Fruit fly (Drosophila melanogaster) whole organism, embryonic: ENCODE data around the gene CG9662.

Experiments used
- B-H1 ChIP-seq: fragments of 200-800 bp; sonication (Bioruptor generic); IDR thresholded peaks from 3 replicates; pipeline ENCODE4 v1.3.6; 2022; ENCODE audit warnings: missing biosample characterization, missing genetic modification characterization
- CG10147 ChIP-seq: fragments of 200-800 bp; sonication (Bioruptor generic); optimal IDR thresholded peaks from 2 replicates; lab custom pipeline; 2019; ENCODE audit warnings: missing biosample characterization, mild to moderate bottlenecking, missing genetic modification characterization, moderate library complexity
- CG10274 ChIP-seq: fragments of 200-800 bp; sonication (Bioruptor generic); optimal IDR thresholded peaks from 3 replicates; lab custom pipeline; 2017; ENCODE audit warnings: missing biosample characterization, mild to moderate bottlenecking, missing genetic modification characterization
- CG10431 ChIP-seq: fragments of 200-800 bp; sonication (Bioruptor generic); optimal IDR thresholded peaks from 3 replicates; lab custom pipeline; 2018; ENCODE audit warnings: missing biosample characterization, mild to moderate bottlenecking, missing genetic modification characterization
- CG10959 ChIP-seq: fragments of 200-800 bp; sonication (Bioruptor generic); IDR thresholded peaks from 2 replicates; pipeline ENCODE4 v1.3.6; 2022; ENCODE audit warnings: missing biosample characterization, missing genetic modification characterization
- CG11247 ChIP-seq: fragments of 200-800 bp; sonication (Bioruptor generic); IDR thresholded peaks from 2 replicates; pipeline ENCODE4 v1.3.6; 2022; ENCODE audit warnings: missing biosample characterization, missing genetic modification characterization
- CG12236 ChIP-seq: fragments of 200-800 bp; sonication (Bioruptor generic); optimal IDR thresholded peaks from 2 replicates; lab custom pipeline; 2016; ENCODE audit warnings: missing biosample characterization, missing genetic modification characterization
- CG14050 ChIP-seq: fragments of 200-800 bp; sonication (Bioruptor generic); IDR thresholded peaks from 3 replicates; pipeline ENCODE4 v1.3.6; 2022; ENCODE audit warnings: missing biosample characterization, missing genetic modification characterization
- CG15073 ChIP-seq: fragments of 200-800 bp; sonication (Bioruptor generic); optimal IDR thresholded peaks from 2 replicates; lab custom pipeline; 2016; ENCODE audit warnings: missing biosample characterization, missing genetic modification characterization
- CG1647 ChIP-seq: fragments of 200-800 bp; sonication (Bioruptor generic); optimal IDR thresholded peaks from 3 replicates; lab custom pipeline; 2016; ENCODE audit warnings: missing biosample characterization, missing genetic modification characterization
- CG16863 ChIP-seq: fragments of 200-800 bp; sonication (Bioruptor generic); optimal IDR thresholded peaks from 3 replicates; lab custom pipeline; 2016; ENCODE audit warnings: missing biosample characterization, missing genetic modification characterization
- CG2875 ChIP-seq: fragments of 200-800 bp; sonication (Bioruptor generic); optimal IDR thresholded peaks from 2 replicates; lab custom pipeline; 2017; ENCODE audit warnings: missing biosample characterization, mild to moderate bottlenecking, missing genetic modification characterization, missing genetic modification reagents
- CG4404 ChIP-seq: fragments of 200-800 bp; sonication (Bioruptor generic); IDR thresholded peaks from 2 replicates; pipeline ENCODE4 v1.3.6; 2022; ENCODE audit warnings: missing biosample characterization, missing genetic modification characterization
- CG7357 ChIP-seq: fragments of 200-800 bp; sonication (Bioruptor generic); IDR thresholded peaks from 3 replicates; pipeline ENCODE4 v1.3.6; 2022; ENCODE audit warnings: missing biosample characterization, missing genetic modification characterization
- CG7372 ChIP-seq: fragments of 200-800 bp; sonication (Bioruptor generic); IDR thresholded peaks from 2 replicates; pipeline ENCODE4 v1.3.6; 2022; ENCODE audit warnings: missing biosample characterization, missing genetic modification characterization
- CG7556 ChIP-seq: fragments of 200-800 bp; sonication (Bioruptor generic); optimal IDR thresholded peaks from 2 replicates; lab custom pipeline; 2017; ENCODE audit warnings: missing biosample characterization, mild to moderate bottlenecking, missing genetic modification characterization
- CG8388 ChIP-seq: fragments of 200-800 bp; sonication (Bioruptor generic); optimal IDR thresholded peaks from 2 replicates; lab custom pipeline; 2019; ENCODE audit warnings: missing biosample characterization, mild to moderate bottlenecking, missing genetic modification characterization, moderate library complexity
- CG9797 ChIP-seq: fragments of 200-800 bp; sonication (Bioruptor generic); optimal IDR thresholded peaks from 3 replicates; lab custom pipeline; 2018; ENCODE audit warnings: missing biosample characterization, mild to moderate bottlenecking, missing genetic modification characterization
- D19B ChIP-seq: fragments of 200-800 bp; sonication (Bioruptor generic); optimal IDR thresholded peaks from 2 replicates; lab custom pipeline; 2017; ENCODE audit warnings: missing biosample characterization, mild to moderate bottlenecking, missing genetic modification characterization
- Deaf1 ChIP-seq: fragments of 200-800 bp; optimal IDR thresholded peaks from 3 replicates; lab custom pipeline; 2019; ENCODE audit warnings: missing biosample characterization, mild to moderate bottlenecking, missing genetic modification characterization, moderate library complexity
- Gug ChIP-seq: fragments of 200-800 bp; sonication (Bioruptor generic); IDR thresholded peaks from 4 replicates; pipeline ENCODE4 v1.3.6; 2022; ENCODE audit warnings: missing biosample characterization, missing genetic modification characterization
- HHEX ChIP-seq: fragments of 200-800 bp; sonication (Bioruptor generic); optimal IDR thresholded peaks from 3 replicates; lab custom pipeline; 2017; ENCODE audit warnings: missing biosample characterization, mild to moderate bottlenecking, missing genetic modification characterization, missing genetic modification reagents
- HLH4C ChIP-seq: fragments of 200-800 bp; sonication (Bioruptor generic); IDR thresholded peaks from 3 replicates; pipeline ENCODE4 v1.3.6; 2022; ENCODE audit warnings: missing biosample characterization, missing genetic modification characterization; ENCODE audit not compliant: partially characterized antibody
- HmgD ChIP-seq: fragments of 200-800 bp; sonication (Bioruptor generic); optimal IDR thresholded peaks from 3 replicates; lab custom pipeline; 2016; ENCODE audit warnings: missing biosample characterization, missing genetic modification characterization
- MESR4 ChIP-seq: fragments of 200-800 bp; sonication (Bioruptor generic); optimal IDR thresholded peaks from 2 replicates; lab custom pipeline; 2018; ENCODE audit warnings: missing biosample characterization, mild to moderate bottlenecking, missing genetic modification characterization, moderate library complexity
- Meics ChIP-seq: fragments of 200-800 bp; sonication (Bioruptor generic); optimal IDR thresholded peaks from 2 replicates; lab custom pipeline; 2017; ENCODE audit warnings: missing biosample characterization, mild to moderate bottlenecking, missing genetic modification characterization
- Mrtf ChIP-seq: fragments of 200-800 bp; sonication (Bioruptor generic); IDR thresholded peaks from 3 replicates; pipeline ENCODE4 v1.3.6; 2022; ENCODE audit warnings: missing biosample characterization, missing genetic modification characterization
- NC2α ChIP-seq: fragments of 200-800 bp; sonication (Bioruptor generic); optimal IDR thresholded peaks from 2 replicates; lab custom pipeline; 2016; ENCODE audit warnings: missing biosample characterization, missing genetic modification characterization
- NK7.1 ChIP-seq: fragments of 200-800 bp; sonication (Bioruptor generic); optimal IDR thresholded peaks from 3 replicates; lab custom pipeline; 2016; ENCODE audit warnings: missing biosample characterization, missing genetic modification characterization
- Xbp1 ChIP-seq: fragments of 200-800 bp; sonication (Bioruptor generic); optimal IDR thresholded peaks from 3 replicates; lab custom pipeline; 2016; ENCODE audit warnings: missing biosample characterization, mild to moderate bottlenecking, missing genetic modification characterization
- ash1 ChIP-seq: fragments of 200-800 bp; sonication (Bioruptor generic); optimal IDR thresholded peaks from 2 replicates; lab custom pipeline; 2018; ENCODE audit warnings: missing biosample characterization, mild to moderate bottlenecking, missing genetic modification characterization
- az2 ChIP-seq: fragments of 200-800 bp; sonication (Bioruptor generic); optimal IDR thresholded peaks from 3 replicates; lab custom pipeline; 2016; ENCODE audit warnings: missing biosample characterization, missing genetic modification characterization
- cas ChIP-seq: fragments of 200-800 bp; sonication (Bioruptor generic); IDR thresholded peaks from 2 replicates; pipeline ENCODE4 v1.3.6; 2022; ENCODE audit warnings: missing biosample characterization, missing genetic modification characterization
- corto ChIP-seq: fragments of 200-800 bp; sonication (Bioruptor generic); optimal IDR thresholded peaks from 2 replicates; lab custom pipeline; 2016; ENCODE audit warnings: missing biosample characterization, mild to moderate bottlenecking, missing genetic modification characterization, moderate library complexity
- crc ChIP-seq: fragments of 200-800 bp; sonication (Bioruptor generic); optimal IDR thresholded peaks from 2 replicates; lab custom pipeline; 2016; ENCODE audit warnings: missing biosample characterization, missing genetic modification characterization
- croc ChIP-seq: fragments of 200-800 bp; sonication (Bioruptor generic); conservative IDR thresholded peaks from 3 replicates; pipeline ENCODE4 v1.3.6; 2022; ENCODE audit warnings: missing biosample characterization, missing genetic modification characterization
- cwo ChIP-seq: fragments of 200-800 bp; sonication (Bioruptor generic); optimal IDR thresholded peaks from 3 replicates; lab custom pipeline; 2017; ENCODE audit warnings: missing biosample characterization, missing genetic modification characterization, mild to moderate bottlenecking, moderate library complexity, missing genetic modification reagents
- da ChIP-seq: fragments of 200-800 bp; sonication (Bioruptor generic); optimal IDR thresholded peaks from 2 replicates; lab custom pipeline; 2016; ENCODE audit warnings: missing biosample characterization, missing genetic modification characterization
- en ChIP-seq: fragments of 200-800 bp; sonication (Bioruptor generic); optimal IDR thresholded peaks from 2 replicates; lab custom pipeline; 2016; ENCODE audit warnings: missing biosample characterization, missing genetic modification characterization
- fd3F ChIP-seq: fragments of 200-800 bp; sonication (Bioruptor generic); optimal IDR thresholded peaks from 2 replicates; lab custom pipeline; 2018; ENCODE audit warnings: missing biosample characterization, mild to moderate bottlenecking, missing genetic modification characterization, moderate library complexity
- h ChIP-seq: fragments of >200 bp; optimal IDR thresholded peaks from 2 replicates; lab custom pipeline; 2017
- inv ChIP-seq: fragments of 200-800 bp; sonication (Bioruptor generic); IDR thresholded peaks from 2 replicates; pipeline ENCODE4 v1.3.6; 2022; ENCODE audit warnings: missing biosample characterization, missing genetic modification characterization; ENCODE audit not compliant: partially characterized antibody
- knrl ChIP-seq: fragments of 200-800 bp; sonication (Bioruptor generic); IDR thresholded peaks from 3 replicates; pipeline ENCODE4 v1.3.6; 2022; ENCODE audit warnings: missing biosample characterization, missing genetic modification characterization; ENCODE audit not compliant: partially characterized antibody
- org-1 ChIP-seq: fragments of 200-800 bp; sonication (Bioruptor generic); optimal IDR thresholded peaks from 2 replicates; lab custom pipeline; 2017; ENCODE audit warnings: missing biosample characterization, missing genetic modification characterization
- pb ChIP-seq: fragments of 200-800 bp; sonication (Bioruptor generic); optimal IDR thresholded peaks from 3 replicates; lab custom pipeline; 2016; ENCODE audit warnings: missing biosample characterization, missing genetic modification characterization
- shn ChIP-seq: fragments of 200-800 bp; sonication (Bioruptor generic); optimal IDR thresholded peaks from 3 replicates; lab custom pipeline; 2016; ENCODE audit warnings: missing biosample characterization, missing genetic modification characterization
- sima ChIP-seq: fragments of 200-800 bp; sonication (Bioruptor generic); optimal IDR thresholded peaks from 2 replicates; lab custom pipeline; 2016; ENCODE audit warnings: missing biosample characterization, missing genetic modification characterization
- trem ChIP-seq: fragments of 200-800 bp; optimal IDR thresholded peaks from 3 replicates; lab custom pipeline; 2019; ENCODE audit warnings: missing biosample characterization, mild to moderate bottlenecking, missing genetic modification characterization, moderate library complexity
- tup ChIP-seq: fragments of 200-800 bp; sonication (Bioruptor generic); optimal IDR thresholded peaks from 2 replicates; lab custom pipeline; 2016; ENCODE audit warnings: missing biosample characterization, mild to moderate bottlenecking, missing genetic modification characterization, moderate library complexity
- zfh2 ChIP-seq: fragments of 200-800 bp; sonication (Bioruptor generic); optimal IDR thresholded peaks from 2 replicates; lab custom pipeline; 2016; ENCODE audit warnings: missing biosample characterization, missing genetic modification characterization

Gene CG9662

DNA sequence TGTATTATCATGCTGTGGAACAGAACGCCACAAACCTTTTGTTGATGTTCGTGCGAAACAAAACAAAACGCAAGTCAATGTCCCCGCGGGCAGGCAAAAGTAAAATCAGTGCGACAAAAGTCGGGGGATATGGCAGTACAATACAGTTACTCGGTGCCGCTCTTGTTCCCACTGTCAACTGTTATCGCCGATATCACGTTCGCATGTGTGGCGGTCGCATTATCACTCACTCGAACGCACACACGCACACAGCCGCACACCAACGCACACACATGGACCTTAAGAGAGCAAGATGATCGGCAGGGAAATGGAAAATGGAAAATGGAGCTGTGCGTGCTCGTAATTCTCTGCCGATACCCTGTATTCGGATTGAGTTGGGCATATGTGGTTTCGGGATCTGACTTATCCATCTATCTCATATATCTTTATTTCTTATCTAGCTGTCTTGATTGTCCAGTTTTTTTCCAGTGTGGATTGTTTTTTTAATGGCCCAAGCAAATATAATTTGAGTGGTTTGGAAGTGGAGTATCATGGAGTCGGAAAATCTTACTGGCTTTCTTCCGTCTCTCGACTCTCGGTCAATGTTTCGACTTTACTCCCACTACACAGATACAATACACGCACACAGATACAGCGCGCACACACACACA lies 37.8 kb downstream of the CG9662 start (continued):
- peak; percentile 88 for TF ChIP-seq CG8388 (GFP tag; lab: Kevin White, UChicago)
- TF ChIP-seq Xbp1 = peak; percentile 80
- peak; percentile 87 for TF ChIP-seq CG16863 (GFP tag; lab: Kevin White, UChicago)
- TF ChIP-seq h (lab: Kevin White, UChicago) = no peak
- TF ChIP-seq ash1 (GFP tag; lab: Kevin White, UChicago) = no peak
- no peak for TF ChIP-seq CG10274 (GFP tag; lab: Kevin White, UChicago)
- TF ChIP-seq az2 (GFP tag; lab: Kevin White, UChicago) = peak; percentile 92
- TF ChIP-seq CG14050 = peak; percentile 18; the same call in 1 of the 3 replicates
- no peak for TF ChIP-seq cas (GFP tag; lab: Robert Waterston, UW)
- no peak for TF ChIP-seq Meics (GFP tag; lab: Kevin White, UChicago)
- TF ChIP-seq HmgD (GFP tag; lab: Kevin White, UChicago) = peak; percentile 70
- no peak for TF ChIP-seq cwo (GFP tag; lab: Kevin White, UChicago)
- peak; percentile 73 for TF ChIP-seq NC2α
- 0 out of 2 replicates have a peak, but pooled peaks have one; percentile 14 for TF ChIP-seq CG7372 (GFP tag; lab: Robert Waterston, UW)
- peak; percentile 75; the same call in 3 of the 4 replicates for TF ChIP-seq Gug
- TF ChIP-seq Mrtf (GFP tag; lab: Robert Waterston, UW) = peak; percentile 64; the same call in 1 of the 3 replicates
- peak; percentile 41 for TF ChIP-seq CG15073
- TF ChIP-seq knrl = no peak
- TF ChIP-seq fd3F (GFP tag; lab: Kevin White, UChicago) = no peak
- peak; percentile 74 for TF ChIP-seq B-H1 (GFP tag; lab: Robert Waterston, UW)
- peak; percentile 85 for TF ChIP-seq CG2875 (GFP tag; lab: Kevin White, UChicago)
- peak; percentile 10 for TF ChIP-seq da
- peak; percentile 78 for TF ChIP-seq shn (GFP tag; lab: Kevin White, UChicago)
- TF ChIP-seq croc = peak; percentile 91
- peak; percentile 64 for TF ChIP-seq CG7556 (GFP tag; lab: Kevin White, UChicago)
- TF ChIP-seq Deaf1 (tag; lab: Kevin White, UChicago) = no peak
- TF ChIP-seq tup (GFP tag; lab: Kevin White, UChicago) = peak; percentile 58
- TF ChIP-seq CG4404 (GFP tag; lab: Robert Waterston, UW) = peak; percentile 52
- no peak for TF ChIP-seq corto
- peak; percentile 89 for TF ChIP-seq D19B
- TF ChIP-seq pb = peak; percentile 74
- no peak for TF ChIP-seq CG9797 (GFP tag; lab: Kevin White, UChicago)
- peak; percentile 85 for TF ChIP-seq trem
- TF ChIP-seq CG10147 (GFP tag; lab: Kevin White, UChicago) = no peak
- TF ChIP-seq CG10959 (GFP tag; lab: Robert Waterston, UW) = peak; percentile 76
- TF ChIP-seq CG12236 (GFP tag; lab: Kevin White, UChicago) = peak; percentile 75
- peak; percentile 2 for TF ChIP-seq MESR4
- no peak for TF ChIP-seq HLH4C
- peak; percentile 62 for TF ChIP-seq CG11247
- TF ChIP-seq en (GFP tag; lab: Kevin White, UChicago) = peak; percentile 71
- TF ChIP-seq zfh2 (GFP tag; lab: Kevin White, UChicago) = no peak
- peak; percentile 38 for TF ChIP-seq CG10431
- TF ChIP-seq CG7357 = peak; percentile 61; the same call in 1 of the 3 replicates
- TF ChIP-seq org-1 (GFP tag; lab: Kevin White, UChicago) = peak; percentile 73
- peak; percentile 76 for TF ChIP-seq CG1647
- peak; percentile 82 for TF ChIP-seq crc (GFP tag; lab: Kevin White, UChicago)
- peak; percentile 68 for TF ChIP-seq HHEX (GFP tag; lab: Kevin White, UChicago)
- TF ChIP-seq NK7.1 (GFP tag; lab: Kevin White, UChicago) = peak; percentile 35
- no peak for TF ChIP-seq inv
- TF ChIP-seq sima (GFP tag; lab: Kevin White, UChicago) = peak; percentile 35
